Worm (Caenorhabditis elegans) whole organism, midembryonic: Measurements from ENCODE around the gene nspd-2.

Source experiments
- T22C8.4 ChIP-seq: fragments of 200-800 bp; sonication (Bioruptor generic); IDR thresholded peaks from 2 replicates; pipeline ENCODE4 v1.3.6; 2022; ENCODE audit warnings: missing genetic modification characterization, missing compliant biosample characterization
- cog-1 ChIP-seq: sonication (generic microtip); optimal IDR thresholded peaks from 2 replicates; lab custom pipeline; 2016; ENCODE audit warnings: missing genetic modification characterization, missing compliant biosample characterization
- flt-1 ChIP-seq: fragments of 200-800 bp; sonication (Bioruptor generic); IDR thresholded peaks from 2 replicates; pipeline ENCODE4 v1.3.6; 2022; ENCODE audit warnings: missing genetic modification characterization, missing compliant biosample characterization
- klf-2 ChIP-seq: fragments of 200-800 bp; sonication (Bioruptor generic); conservative IDR thresholded peaks from 2 replicates; pipeline ENCODE4 v1.3.6; 2022; ENCODE audit warnings: missing genetic modification reagents, missing genetic modification characterization, missing compliant biosample characterization
- med-1 ChIP-seq: sonication (generic microtip); optimal IDR thresholded peaks from 2 replicates; lab custom pipeline; 2017; ENCODE audit warnings: missing genetic modification characterization, mild to moderate bottlenecking, missing compliant biosample characterization, antibody characterized with exemption, missing genetic modification reagents; ENCODE audit not compliant: insufficient read depth
- ref-1 ChIP-seq: fragments of 200-800 bp; sonication (Bioruptor generic); conservative IDR thresholded peaks from 2 replicates; pipeline ENCODE4 v1.3.6; 2022; ENCODE audit warnings: missing genetic modification reagents, missing genetic modification characterization, missing compliant biosample characterization
- tab-1 ChIP-seq: fragments of 200-800 bp; sonication (Bioruptor generic); IDR thresholded peaks from 2 replicates; pipeline ENCODE4 v1.3.6; 2022; ENCODE audit warnings: missing genetic modification characterization, missing compliant biosample characterization
- ztf-23 ChIP-seq: fragments of 200-800 bp; sonication (Bioruptor generic); IDR thresholded peaks from 2 replicates; pipeline ENCODE4 v1.3.6; 2022; ENCODE audit warnings: missing genetic modification reagents, missing genetic modification characterization, missing compliant biosample characterization
- ztf-29 ChIP-seq: fragments of 200-800 bp; sonication (Bioruptor generic); IDR thresholded peaks from 2 replicates; pipeline ENCODE4 v1.3.6; 2022; ENCODE audit warnings: missing genetic modification reagents, missing genetic modification characterization, missing compliant biosample characterization

The nspd-2 gene

DNA sequence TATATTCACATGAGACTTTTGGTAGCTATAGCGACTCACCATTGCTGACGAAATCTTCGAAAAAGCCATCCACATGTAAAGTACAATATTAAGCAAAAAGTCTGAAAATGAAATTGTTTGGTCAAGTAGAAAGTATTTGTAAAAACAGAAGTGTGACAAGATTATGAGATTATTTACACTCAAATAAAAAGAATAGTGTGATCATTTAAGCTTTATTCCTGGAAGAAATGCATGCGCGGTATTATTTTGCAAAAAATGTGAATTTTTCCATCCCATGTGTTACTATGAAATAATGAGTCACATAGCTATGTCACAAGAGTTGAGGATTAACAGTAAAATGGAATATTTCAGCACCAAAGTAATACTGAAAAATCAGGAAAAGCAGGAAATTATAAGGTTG lies 33.2 kb upstream of the nspd-2 start, which contains the start of gene dct-15:
Gene dct-15 (minus strand): TSS at position 101 of the 400 bp plus-strand sequence.
- no peak for TF ChIP-seq flt-1 (GFP tag; lab: Robert Waterston, UW)
- TF ChIP-seq tab-1 (GFP tag; lab: Robert Waterston, UW), result no peak
- TF ChIP-seq T22C8.4 (GFP tag; lab: Robert Waterston, UW), result no peak
- TF ChIP-seq klf-2 (GFP tag; lab: Robert Waterston, UW), result no peak
- TF ChIP-seq ref-1 (GFP tag; lab: Robert Waterston, UW), result no peak

DNA sequence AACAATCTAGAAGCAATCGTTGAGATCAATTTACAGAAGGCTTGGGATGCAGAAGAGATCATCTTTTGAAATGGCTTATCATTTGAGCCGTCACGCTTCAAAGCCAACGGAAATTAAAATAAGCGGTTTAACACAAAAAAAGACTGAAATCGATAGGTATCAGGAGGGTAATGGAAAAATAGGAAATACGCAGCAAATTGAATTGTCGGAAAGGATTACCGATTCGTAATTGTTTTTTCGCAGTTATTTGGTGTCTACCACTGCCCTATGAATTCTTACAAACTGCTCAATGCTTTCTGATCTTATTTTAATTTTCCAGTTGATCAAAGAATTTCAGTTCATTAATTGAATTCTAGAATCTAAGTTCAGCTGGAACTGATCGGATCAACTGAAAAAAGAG lies 32.4 kb upstream of the nspd-2 start:
- TF ChIP-seq med-1 (GFP tag; lab: Kevin White, UChicago), result no peak
- TF ChIP-seq ztf-29 (GFP tag; lab: Robert Waterston, UW), result no peak
- TF ChIP-seq flt-1 (GFP tag; lab: Robert Waterston, UW), result no peak
- TF ChIP-seq tab-1 (GFP tag; lab: Robert Waterston, UW), result no peak
- TF ChIP-seq klf-2 (GFP tag; lab: Robert Waterston, UW), result no peak
- no peak for TF ChIP-seq ztf-23 (GFP tag; lab: Robert Waterston, UW)
- no peak for TF ChIP-seq ref-1 (GFP tag; lab: Robert Waterston, UW)
- TF ChIP-seq cog-1 (tag; lab: Kevin White, UChicago), result no peak
- no peak for TF ChIP-seq T22C8.4 (GFP tag; lab: Robert Waterston, UW)

DNA sequence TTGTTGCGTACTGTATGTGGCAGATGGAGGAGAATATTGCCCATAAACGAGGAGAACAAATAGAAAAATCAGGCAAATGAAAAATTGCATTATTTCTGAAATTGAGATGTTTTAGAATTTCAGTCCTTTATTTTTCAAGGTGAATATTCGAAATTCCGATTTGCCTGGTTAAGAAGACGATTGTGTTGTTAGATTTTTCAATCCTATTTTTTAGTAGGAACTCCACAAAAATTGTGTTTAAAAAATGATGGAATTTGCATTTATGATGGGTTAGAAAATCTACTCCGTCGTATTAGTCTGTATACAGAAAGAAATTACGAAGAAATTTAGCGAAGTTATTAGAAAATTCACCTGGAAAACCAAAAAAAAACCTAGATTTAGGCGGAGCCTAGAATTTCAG lies 28.4 kb upstream of the nspd-2 start, which contains the start of gene egl-20:
Gene egl-20 (minus strand): TSS at position 101 of the 400 bp plus-strand sequence.
- TF ChIP-seq flt-1 (GFP tag; lab: Robert Waterston, UW) (no peak), tab-1 (GFP tag; lab: Robert Waterston, UW) (no peak)

DNA sequence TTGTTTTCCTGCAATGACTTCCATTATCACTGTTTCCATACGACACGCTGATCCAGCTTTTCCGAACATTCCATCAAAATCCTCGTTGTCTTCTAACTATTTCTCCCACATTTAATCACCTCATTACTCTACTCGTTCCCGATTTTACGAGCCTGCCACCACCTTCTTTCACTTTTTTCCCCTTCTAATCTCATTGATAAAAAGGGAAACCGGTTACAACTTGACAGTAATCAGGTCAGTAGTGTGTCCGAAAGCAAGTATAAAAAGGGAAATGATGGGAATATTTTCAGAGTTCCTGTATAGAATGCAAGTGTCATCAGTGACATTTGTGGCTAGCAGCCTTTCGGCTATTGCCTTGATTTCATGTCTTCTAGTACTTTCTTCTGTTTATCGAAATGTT lies 22.2 kb upstream of the nspd-2 start, which contains the start of gene col-123:
Gene col-123 (plus strand): TSS at position 301 of the 400 bp plus-strand sequence.
- TF ChIP-seq ref-1 (GFP tag; lab: Robert Waterston, UW) (no peak), tab-1 (GFP tag; lab: Robert Waterston, UW) (no peak), ztf-29 (GFP tag; lab: Robert Waterston, UW) (no peak), klf-2 (GFP tag; lab: Robert Waterston, UW) (no peak), ztf-23 (GFP tag; lab: Robert Waterston, UW) (no peak), cog-1 (tag; lab: Kevin White, UChicago) (no peak), T22C8.4 (GFP tag; lab: Robert Waterston, UW) (no peak), flt-1 (GFP tag; lab: Robert Waterston, UW) (no peak), med-1 (GFP tag; lab: Kevin White, UChicago) (no peak)

DNA sequence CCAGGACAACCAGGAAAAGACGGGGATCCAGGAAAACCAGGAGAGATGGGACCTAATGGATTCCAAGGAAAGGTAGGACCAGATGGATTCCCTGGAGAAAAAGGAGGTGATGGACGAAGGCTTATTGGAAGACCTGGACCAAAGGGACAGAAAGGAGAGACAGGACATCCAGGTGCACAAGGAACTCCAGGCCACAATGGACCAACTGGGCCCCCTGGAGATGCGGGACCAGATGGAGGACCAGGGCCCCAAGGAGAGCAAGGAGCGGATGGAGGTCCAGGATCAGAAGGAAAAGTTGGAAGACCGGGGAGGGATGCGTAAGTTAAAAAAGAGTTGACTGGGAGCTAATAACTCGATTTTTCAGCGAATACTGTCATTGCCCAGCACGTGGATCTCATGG lies 21.3 kb upstream of the nspd-2 start:
- TF ChIP-seq flt-1 (GFP tag; lab: Robert Waterston, UW) (no peak), ref-1 (GFP tag; lab: Robert Waterston, UW) (no peak), klf-2 (GFP tag; lab: Robert Waterston, UW) (no peak), ztf-29 (GFP tag; lab: Robert Waterston, UW) (no peak), tab-1 (GFP tag; lab: Robert Waterston, UW) (no peak), ztf-23 (GFP tag; lab: Robert Waterston, UW) (no peak), T22C8.4 (GFP tag; lab: Robert Waterston, UW) (no peak), cog-1 (tag; lab: Kevin White, UChicago) (no peak), med-1 (GFP tag; lab: Kevin White, UChicago) (no peak)

DNA sequence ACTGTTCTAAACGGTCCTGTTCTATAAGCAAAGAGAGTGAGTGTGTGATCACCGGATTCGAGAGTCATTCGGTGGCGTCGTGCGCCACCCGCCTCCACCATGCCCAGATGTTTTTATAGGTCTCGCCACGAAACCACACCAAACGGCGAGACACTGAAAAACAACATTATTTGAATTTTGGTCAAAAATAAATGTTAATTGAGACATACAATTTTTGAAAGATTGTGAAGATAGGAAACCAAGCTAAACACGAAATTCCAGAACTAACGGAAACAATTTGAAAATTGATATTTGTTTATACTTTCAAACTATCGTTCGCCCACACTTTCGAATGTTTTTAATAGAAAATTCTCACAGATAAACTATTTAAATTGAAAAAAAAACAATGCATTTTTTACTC lies 19.4 kb upstream of the nspd-2 start, which contains the start of gene catp-6:
Gene catp-6 (minus strand): TSS at position 101 of the 400 bp plus-strand sequence.
- TF ChIP-seq klf-2 (GFP tag; lab: Robert Waterston, UW) (no peak), ztf-23 (GFP tag; lab: Robert Waterston, UW) (no peak), flt-1 (GFP tag; lab: Robert Waterston, UW) (no peak), tab-1 (GFP tag; lab: Robert Waterston, UW) (no peak), ref-1 (GFP tag; lab: Robert Waterston, UW) (no peak)

DNA sequence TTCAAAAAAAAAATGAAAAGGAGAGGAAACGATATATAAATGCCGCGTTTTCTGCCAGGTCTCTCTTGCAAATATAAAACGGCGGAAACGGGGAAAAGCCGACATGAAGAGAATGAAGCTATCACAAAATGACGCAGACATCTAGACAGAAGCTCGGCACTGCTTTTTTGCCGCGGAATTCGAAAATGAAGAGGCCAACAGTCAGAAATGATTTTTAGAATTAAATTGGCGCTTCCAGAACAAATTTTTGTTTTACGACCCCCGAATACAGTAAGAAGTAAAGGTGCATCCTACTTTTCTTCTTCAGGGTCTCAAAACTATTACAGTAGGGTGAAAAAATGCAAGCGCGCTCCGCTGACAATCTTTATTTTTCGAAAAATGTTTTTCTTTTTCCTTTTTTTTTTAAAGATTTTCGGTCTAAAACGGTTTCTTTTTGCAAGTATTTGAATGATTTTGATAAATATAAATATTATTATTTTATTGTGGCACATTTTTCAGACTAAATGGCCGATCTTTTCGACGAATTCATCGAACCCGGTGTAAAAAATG lies 18.6 kb upstream of the nspd-2 start, which contains the start of gene mtr-4:
Gene mtr-4 (plus strand): TSS at position 499 of the 549 bp plus-strand sequence.
- no peak for TF ChIP-seq tab-1 (GFP tag; lab: Robert Waterston, UW)
- TF ChIP-seq med-1 (GFP tag; lab: Kevin White, UChicago), result no peak
- TF ChIP-seq ztf-23 (GFP tag; lab: Robert Waterston, UW), result no peak
- TF ChIP-seq ztf-29 (GFP tag; lab: Robert Waterston, UW), result peak; percentile 64; the same call in 1 of the 2 replicates
- TF ChIP-seq cog-1 (tag; lab: Kevin White, UChicago), result no peak
- TF ChIP-seq ref-1 (GFP tag; lab: Robert Waterston, UW), result no peak

DNA sequence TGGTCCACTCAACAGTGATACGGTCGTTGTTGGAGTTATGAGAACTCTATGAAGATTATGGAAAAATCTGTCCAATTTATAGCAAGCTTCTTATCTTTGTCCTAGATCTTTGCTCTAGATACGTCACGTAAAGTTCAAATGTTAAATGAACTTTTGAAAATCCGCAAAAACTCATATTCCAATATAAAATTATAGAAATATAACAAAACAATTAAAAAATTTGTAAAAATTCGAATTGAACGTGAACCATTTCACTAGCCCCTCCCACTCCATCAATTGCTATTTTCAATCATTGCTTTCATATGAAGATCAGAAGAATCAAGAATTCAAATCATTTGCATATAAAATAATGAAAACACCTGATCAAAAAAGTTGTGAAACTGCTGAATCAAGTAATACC lies 11.3 kb upstream of the nspd-2 start, which contains the start of gene kin-21:
Gene kin-21 (plus strand): TSS at position 301 of the 400 bp plus-strand sequence.
- TF ChIP-seq ztf-29 (GFP tag; lab: Robert Waterston, UW), result no peak
- TF ChIP-seq tab-1 (GFP tag; lab: Robert Waterston, UW), result no peak
- no peak for TF ChIP-seq ztf-23 (GFP tag; lab: Robert Waterston, UW)
- TF ChIP-seq med-1 (GFP tag; lab: Kevin White, UChicago), result no peak
- no peak for TF ChIP-seq flt-1 (GFP tag; lab: Robert Waterston, UW)
- TF ChIP-seq klf-2 (GFP tag; lab: Robert Waterston, UW), result no peak
- no peak for TF ChIP-seq ref-1 (GFP tag; lab: Robert Waterston, UW)
- TF ChIP-seq T22C8.4 (GFP tag; lab: Robert Waterston, UW), result no peak
- TF ChIP-seq cog-1 (tag; lab: Kevin White, UChicago), result no peak

DNA sequence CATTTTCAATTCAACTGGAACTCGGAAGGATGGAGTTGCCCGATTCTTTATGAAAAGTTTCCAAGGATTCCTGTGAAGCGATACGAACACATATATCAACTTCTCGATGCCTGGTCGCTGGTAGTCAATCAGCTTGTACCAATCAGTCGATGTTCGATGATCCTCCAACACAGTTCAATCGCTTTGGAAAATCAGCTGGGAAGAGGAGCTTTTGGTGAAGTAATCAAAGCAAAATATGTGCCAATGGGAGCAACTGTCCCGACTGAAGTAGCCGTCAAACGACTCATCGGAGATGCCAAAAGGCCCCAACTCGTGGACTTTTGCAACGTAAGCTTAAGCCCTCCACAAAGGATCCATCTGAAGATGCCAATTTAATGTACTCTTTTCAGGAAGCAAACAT lies 10.5 kb upstream of the nspd-2 start:
- TF ChIP-seq T22C8.4 (GFP tag; lab: Robert Waterston, UW) (no peak), klf-2 (GFP tag; lab: Robert Waterston, UW) (no peak), flt-1 (GFP tag; lab: Robert Waterston, UW) (no peak), ref-1 (GFP tag; lab: Robert Waterston, UW) (no peak), cog-1 (tag; lab: Kevin White, UChicago) (no peak), tab-1 (GFP tag; lab: Robert Waterston, UW) (no peak), ztf-29 (GFP tag; lab: Robert Waterston, UW) (no peak), med-1 (GFP tag; lab: Kevin White, UChicago) (no peak), ztf-23 (GFP tag; lab: Robert Waterston, UW) (no peak)
